Worm (Caenorhabditis elegans) whole organism, midembryonic: ENCODE data around the gene C04E7.3.

Source experiments
- cog-1 ChIP-seq: sonication (generic microtip); optimal IDR thresholded peaks from 2 replicates; lab custom pipeline; 2016; ENCODE audit warnings: missing genetic modification characterization, missing compliant biosample characterization
- flt-1 ChIP-seq: fragments of 200-800 bp; sonication (Bioruptor generic); IDR thresholded peaks from 2 replicates; pipeline ENCODE4 v1.3.6; 2022; ENCODE audit warnings: missing genetic modification characterization, missing compliant biosample characterization
- klf-2 ChIP-seq: fragments of 200-800 bp; sonication (Bioruptor generic); conservative IDR thresholded peaks from 2 replicates; pipeline ENCODE4 v1.3.6; 2022; ENCODE audit warnings: missing genetic modification reagents, missing genetic modification characterization, missing compliant biosample characterization
- tab-1 ChIP-seq: fragments of 200-800 bp; sonication (Bioruptor generic); IDR thresholded peaks from 2 replicates; pipeline ENCODE4 v1.3.6; 2022; ENCODE audit warnings: missing genetic modification characterization, missing compliant biosample characterization
- ztf-23 ChIP-seq: fragments of 200-800 bp; sonication (Bioruptor generic); IDR thresholded peaks from 2 replicates; pipeline ENCODE4 v1.3.6; 2022; ENCODE audit warnings: missing genetic modification reagents, missing genetic modification characterization, missing compliant biosample characterization
- ztf-29 ChIP-seq: fragments of 200-800 bp; sonication (Bioruptor generic); IDR thresholded peaks from 2 replicates; pipeline ENCODE4 v1.3.6; 2022; ENCODE audit warnings: missing genetic modification reagents, missing genetic modification characterization, missing compliant biosample characterization

DNA sequence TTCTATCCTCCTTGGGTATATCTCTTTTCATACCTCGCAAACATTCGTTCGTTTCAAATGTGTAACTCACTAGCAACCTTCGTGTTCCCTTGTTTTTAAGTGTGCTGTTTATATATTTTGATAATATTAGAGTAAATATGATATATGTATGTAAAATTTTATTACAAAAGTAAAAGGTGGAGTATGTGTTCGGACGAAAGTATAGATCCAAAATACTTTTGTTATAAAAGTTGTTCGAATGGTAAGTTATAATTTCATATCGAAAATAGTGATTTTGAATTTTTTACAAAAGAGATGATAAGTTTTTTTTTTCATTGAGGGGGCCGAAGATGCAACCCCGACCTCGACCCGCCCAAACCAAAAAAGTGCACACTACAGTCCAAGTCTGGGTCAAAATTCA, 10.8 kb upstream of the C04E7.3 start, which contains the start of gene C04E7.1:
- TF ChIP-seq klf-2 = no peak
- TF ChIP-seq cog-1 = no peak
- TF ChIP-seq flt-1 = no peak
- no peak for TF ChIP-seq ztf-29 (GFP tag; lab: Robert Waterston, UW)
- TF ChIP-seq ztf-23 (GFP tag; lab: Robert Waterston, UW) = no peak
- TF ChIP-seq tab-1 (GFP tag; lab: Robert Waterston, UW) = no peak
